Fruit fly (Drosophila melanogaster): ENCODE results near the gene JMJD5.
A peak's percentile ranks its signal among the peaks of the same experiment; 100 is the strongest.

The JMJD5 gene

dm6 chr3L:837552-838187 lies 3.5 kb downstream of the JMJD5 start, which contains the start of the genes CG13901 and CG13887:
Gene CG13901 (minus strand): TSS chr3L:837821.
Gene CG13887 (plus strand): TSS chr3L:837861.
- TF ChIP-seq Abd-B (GFP tag; optimal IDR thresholded peaks at IDR 0.05) (no peak), Jra (GFP tag; optimal IDR thresholded peaks at IDR 0.05) (peak; percentile 92), pan (optimal IDR thresholded peaks at IDR 0.05) (no peak), dsf (GFP tag; optimal IDR thresholded peaks at IDR 0.05; ENCODE audit: borderline replicate concordance) (peak; percentile 78), dl (GFP tag; optimal IDR thresholded peaks at IDR 0.05; ENCODE audit: insufficient read depth in 1 of 2, partially characterized antibody in 2 of 2) (no peak), Hr83 (GFP tag; optimal IDR thresholded peaks at IDR 0.05; ENCODE audit: poor library complexity, severe bottlenecking) (peak; percentile 85), jim (GFP tag; optimal IDR thresholded peaks at IDR 0.05) (peak; percentile 47), GATAd (GFP tag; optimal IDR thresholded peaks at IDR 0.05) (no peak), Dfd (GFP tag; optimal IDR thresholded peaks at IDR 0.05) (no peak), usp (GFP tag; optimal IDR thresholded peaks at IDR 0.05) (no peak), fru (GFP tag; optimal IDR thresholded peaks at IDR 0.05) (peak; percentile 94), sv (GFP tag; optimal IDR thresholded peaks at IDR 0.05) (peak; percentile 93), Dif (GFP tag; optimal IDR thresholded peaks at IDR 0.05; ENCODE audit: partially characterized antibody) (no peak), Rel (GFP tag; optimal IDR thresholded peaks at IDR 0.05) (no peak), Rel (tag; optimal IDR thresholded peaks at IDR 0.05) (peak; percentile 75), psq (GFP tag; optimal IDR thresholded peaks at IDR 0.05) (peak; percentile 84), lola (GFP tag; optimal IDR thresholded peaks at IDR 0.05) (no peak), rgr (GFP tag; optimal IDR thresholded peaks at IDR 0.05) (peak; percentile 94), Sp1 (GFP tag; optimal IDR thresholded peaks at IDR 0.05) (peak; percentile 90), Hr78 (GFP tag; optimal IDR thresholded peaks at IDR 0.05) (no peak), HLH106 (tag; optimal IDR thresholded peaks at IDR 0.05) (peak; percentile 93), br (GFP tag; optimal IDR thresholded peaks at IDR 0.05) (peak; percentile 92), Myc (optimal IDR thresholded peaks at IDR 0.05) (peak; percentile 81), Vsx2 (GFP tag; optimal IDR thresholded peaks at IDR 0.05; ENCODE audit: partially characterized antibody) (no peak), CG9705 (GFP tag; optimal IDR thresholded peaks at IDR 0.05) (peak; percentile 90), h (GFP tag; optimal IDR thresholded peaks at IDR 0.05) (peak; percentile 95), N (GFP tag; optimal IDR thresholded peaks at IDR 0.05) (no peak), foxo (GFP tag; optimal IDR thresholded peaks at IDR 0.05) (peak; percentile 7 to 95), sage (GFP tag; optimal IDR thresholded peaks at IDR 0.05) (no peak), CG32264 (GFP tag; optimal IDR thresholded peaks at IDR 0.05) (peak; percentile 71), brk (GFP tag; optimal IDR thresholded peaks at IDR 0.05) (no peak), Mio (GFP tag; optimal IDR thresholded peaks at IDR 0.05) (peak; percentile 61), woc (GFP tag; optimal IDR thresholded peaks at IDR 0.05) (peak; percentile 93), Hnf4 (GFP tag; optimal IDR thresholded peaks at IDR 0.05) (peak; percentile 93), dmrt93B (GFP tag; optimal IDR thresholded peaks at IDR 0.05) (peak; percentile 79), OdsH (GFP tag; optimal IDR thresholded peaks at IDR 0.05) (peak; percentile 90), ey (GFP tag; optimal IDR thresholded peaks at IDR 0.05) (peak; percentile 94), CrebA (GFP tag; optimal IDR thresholded peaks at IDR 0.05; ENCODE audit: borderline replicate concordance) (no peak), tai (GFP tag; optimal IDR thresholded peaks at IDR 0.05) (no peak)

dm6 chr3L:835455-836034 lies 5.6 kb downstream of the JMJD5 start, which contains the start of gene CG42554:
Gene CG42554 (plus strand): TSS chr3L:835683.
- no peak for TF ChIP-seq OdsH (GFP tag; optimal IDR thresholded peaks at IDR 0.05)
- no peak for TF ChIP-seq Abd-B (GFP tag; optimal IDR thresholded peaks at IDR 0.05)
- TF ChIP-seq dmrt93B (GFP tag; optimal IDR thresholded peaks at IDR 0.05): no peak
- TF ChIP-seq Hnf4 (GFP tag; optimal IDR thresholded peaks at IDR 0.05): peak; percentile 5
- peak; percentile 23 for TF ChIP-seq rgr (GFP tag; optimal IDR thresholded peaks at IDR 0.05)

All from whole organism, wandering third instar larva.